1 fruit fly cellular context compared by ENCODE assay signal in the genomic region with DNA sequence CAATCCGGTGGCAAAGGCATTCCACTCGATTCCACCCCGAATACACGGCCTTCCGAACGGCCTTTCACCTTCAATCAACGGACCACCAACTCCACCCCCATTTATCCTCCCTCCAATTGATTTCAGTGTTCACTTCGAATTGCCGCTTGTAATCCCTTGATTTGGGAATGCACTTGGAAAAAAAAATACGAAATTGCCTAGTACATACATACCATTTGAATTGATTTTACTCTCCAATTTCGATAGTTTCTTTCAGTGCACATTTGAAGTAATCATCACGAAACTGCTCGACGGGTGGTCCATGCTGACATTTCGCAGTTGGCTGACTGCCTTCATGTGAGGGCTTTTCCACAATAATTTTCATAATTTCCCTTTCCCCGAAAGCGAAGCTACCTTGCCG.
TF ChIP-seq lines count a peak whose summit lies in the region.

No protein-coding gene starts in this region.

TF ChIP-seq in whole organism, embryonic, 481 proteins besides CTCF, POLR2A, EP300 and RAD21 (continued from another document):
- TF ChIP-seq CG3163 (GFP tag; optimal IDR thresholded peaks at IDR 0.05; lab: Kevin White, UChicago), result no peak
- TF ChIP-seq Dll (GFP tag; IDR thresholded peaks at IDR 0.05; lab: Robert Waterston, UW; ENCODE audit: partially characterized antibody), result no peak
- peak; percentile 65 for TF ChIP-seq nerfin-1 (tag; optimal IDR thresholded peaks at IDR 0.05; lab: Kevin White, UChicago)
- TF ChIP-seq Xrp1 (GFP tag; IDR thresholded peaks at IDR 0.05; lab: Robert Waterston, UW), result 0 out of 2 replicates have a peak, but pooled peaks have one; percentile 36
- no peak for TF ChIP-seq E2f1 (GFP tag; IDR thresholded peaks at IDR 0.05; lab: Robert Waterston, UW)
- peak; percentile 82 for TF ChIP-seq zf30C (GFP tag; optimal IDR thresholded peaks at IDR 0.05; lab: Kevin White, UChicago)
- TF ChIP-seq CG1603 (tag; optimal IDR thresholded peaks at IDR 0.05; lab: Kevin White, UChicago), result peak; percentile 48
- TF ChIP-seq CG15514 (GFP tag; optimal IDR thresholded peaks at IDR 0.05; lab: Kevin White, UChicago), result no peak
- no peak for TF ChIP-seq CG12155 (GFP tag; optimal IDR thresholded peaks at IDR 0.05; lab: Kevin White, UChicago)
- peak in 1 of 2 experiments; percentile 17 for TF ChIP-seq Hr51 (GFP tag; optimal IDR thresholded peaks at IDR 0.05; lab: Kevin White, UChicago)
- TF ChIP-seq prd (optimal IDR thresholded peaks at IDR 0.05; lab: Kevin White, UChicago), result no peak
- TF ChIP-seq prd (GFP tag; IDR thresholded peaks at IDR 0.05; lab: Robert Waterston, UW), result peak; percentile 35; the same call in 1 of the 3 replicates
- no peak for TF ChIP-seq sima (GFP tag; optimal IDR thresholded peaks at IDR 0.05; lab: Kevin White, UChicago)
- TF ChIP-seq esg (GFP tag; conservative IDR thresholded peaks at IDR 0.05; lab: Robert Waterston, UW), result no peak
- TF ChIP-seq pzg (GFP tag; optimal IDR thresholded peaks at IDR 0.05; lab: Kevin White, UChicago), result no peak
- no peak for TF ChIP-seq usp (GFP tag; optimal IDR thresholded peaks at IDR 0.05; lab: Kevin White, UChicago)
- TF ChIP-seq CG17912 (GFP tag; optimal IDR thresholded peaks at IDR 0.05; lab: Kevin White, UChicago), result no peak
- TF ChIP-seq CG14050 (GFP tag; IDR thresholded peaks at IDR 0.05; lab: Robert Waterston, UW), result no peak
- no peak for TF ChIP-seq repo (GFP tag; optimal IDR thresholded peaks at IDR 0.05; lab: Kevin White, UChicago)
- no peak for TF ChIP-seq Hr78 (GFP tag; optimal IDR thresholded peaks at IDR 0.05; lab: Kevin White, UChicago)
- no peak for TF ChIP-seq CG17829 (tag; optimal IDR thresholded peaks at IDR 0.05; lab: Kevin White, UChicago)
- peak; percentile 29 for TF ChIP-seq Ets65A (GFP tag; lab: Kevin White, UChicago)
- no peak for TF ChIP-seq z (GFP tag; IDR thresholded peaks at IDR 0.05; lab: Robert Waterston, UW)
- 0 out of 3 replicates have a peak, but pooled peaks have one; percentile 40 for TF ChIP-seq zfh1 (GFP tag; IDR thresholded peaks at IDR 0.05; lab: Robert Waterston, UW)
- no peak for TF ChIP-seq PHDP (tag; optimal IDR thresholded peaks at IDR 0.05; lab: Kevin White, UChicago)
- TF ChIP-seq al (GFP tag; IDR thresholded peaks at IDR 0.05; lab: Robert Waterston, UW), result no peak
- no peak for TF ChIP-seq CG4617 (GFP tag; optimal IDR thresholded peaks at IDR 0.05; lab: Kevin White, UChicago; ENCODE audit: borderline replicate concordance)
- peak; percentile 3 for TF ChIP-seq CG18262 (tag; optimal IDR thresholded peaks at IDR 0.05; lab: Kevin White, UChicago)
- 0 out of 2 replicates have a peak, but pooled peaks have one; percentile 14 for TF ChIP-seq CG4404 (GFP tag; IDR thresholded peaks at IDR 0.05; lab: Robert Waterston, UW)
- peak; percentile 9 for TF ChIP-seq CG14710 (tag; optimal IDR thresholded peaks at IDR 0.05; lab: Kevin White, UChicago)
- TF ChIP-seq Gsc (GFP tag; IDR thresholded peaks at IDR 0.05; lab: Robert Waterston, UW), result no peak
- no peak for TF ChIP-seq B-H1 (GFP tag; IDR thresholded peaks at IDR 0.05; lab: Robert Waterston, UW)
- TF ChIP-seq CG16815 (GFP tag; optimal IDR thresholded peaks at IDR 0.05; lab: Kevin White, UChicago), result no peak
- no peak for TF ChIP-seq NK7.1 (GFP tag; optimal IDR thresholded peaks at IDR 0.05; lab: Kevin White, UChicago)
- TF ChIP-seq Antp (GFP tag; optimal IDR thresholded peaks at IDR 0.05; lab: Kevin White, UChicago), result peak; percentile 21
- peak; percentile 3 for TF ChIP-seq bab2 (GFP tag; optimal IDR thresholded peaks at IDR 0.05; lab: Kevin White, UChicago)
- no peak for TF ChIP-seq zfh2 (GFP tag; optimal IDR thresholded peaks at IDR 0.05; lab: Kevin White, UChicago)
- no peak for TF ChIP-seq lbe (GFP tag; optimal IDR thresholded peaks at IDR 0.05; lab: Kevin White, UChicago)
- no peak for TF ChIP-seq MBD-R2 (GFP tag; IDR thresholded peaks at IDR 0.05; lab: Robert Waterston, UW)
- TF ChIP-seq tio (GFP tag; optimal IDR thresholded peaks at IDR 0.05; lab: Kevin White, UChicago), result no peak
- TF ChIP-seq mld (GFP tag; IDR thresholded peaks at IDR 0.05; lab: Robert Waterston, UW; ENCODE audit: partially characterized antibody), result no peak
- peak; percentile 70 for TF ChIP-seq pros (GFP tag; optimal IDR thresholded peaks at IDR 0.05; lab: Kevin White, UChicago)
- TF ChIP-seq CG13296 (GFP tag; optimal IDR thresholded peaks at IDR 0.05; lab: Kevin White, UChicago), result no peak
- TF ChIP-seq CG10462 (GFP tag; optimal IDR thresholded peaks at IDR 0.05; lab: Kevin White, UChicago), result no peak
- peak; percentile 25 for TF ChIP-seq kni (GFP tag; optimal IDR thresholded peaks at IDR 0.05; lab: Kevin White, UChicago)
- TF ChIP-seq CG8089 (GFP tag; optimal IDR thresholded peaks at IDR 0.05; lab: Kevin White, UChicago), result no peak
- TF ChIP-seq CG3847 (GFP tag; IDR thresholded peaks at IDR 0.05; lab: Robert Waterston, UW), result no peak
- TF ChIP-seq CG17385 (GFP tag; optimal IDR thresholded peaks at IDR 0.05; lab: Kevin White, UChicago), result no peak
- TF ChIP-seq Dbx (GFP tag; IDR thresholded peaks at IDR 0.05; lab: Robert Waterston, UW), result no peak
- no peak for TF ChIP-seq Tbp (GFP tag; optimal IDR thresholded peaks at IDR 0.05; lab: Kevin White, UChicago)
- no peak for TF ChIP-seq CG1233 (GFP tag; optimal IDR thresholded peaks at IDR 0.05; lab: Kevin White, UChicago)
- no peak for TF ChIP-seq sens-2 (GFP tag; IDR thresholded peaks at IDR 0.05; lab: Robert Waterston, UW)
- TF ChIP-seq pb (GFP tag; optimal IDR thresholded peaks at IDR 0.05; lab: Kevin White, UChicago), result no peak
- no peak for TF ChIP-seq CG30431 (GFP tag; optimal IDR thresholded peaks at IDR 0.05; lab: Kevin White, UChicago)
- TF ChIP-seq CG2120 (GFP tag; optimal IDR thresholded peaks at IDR 0.05; lab: Kevin White, UChicago), result no peak
- TF ChIP-seq cg (GFP tag; optimal IDR thresholded peaks at IDR 0.05; lab: Kevin White, UChicago), result no peak
- TF ChIP-seq CG2678 (tag; optimal IDR thresholded peaks at IDR 0.05; lab: Kevin White, UChicago), result peak; percentile 4
- no peak for TF ChIP-seq CG8281 (tag; optimal IDR thresholded peaks at IDR 0.05; lab: Kevin White, UChicago)
- no peak for TF ChIP-seq NFAT (GFP tag; IDR thresholded peaks at IDR 0.05; lab: Robert Waterston, UW)
- TF ChIP-seq Spps (tag; optimal IDR thresholded peaks at IDR 0.05; lab: Kevin White, UChicago), result no peak
- no peak for TF ChIP-seq zen (tag; optimal IDR thresholded peaks at IDR 0.05; lab: Kevin White, UChicago)
- TF ChIP-seq Gug (GFP tag; IDR thresholded peaks at IDR 0.05; lab: Robert Waterston, UW), result no peak
- peak; percentile 26 for TF ChIP-seq unpg (GFP tag; optimal IDR thresholded peaks at IDR 0.05; lab: Kevin White, UChicago)
- TF ChIP-seq CG11093 (GFP tag; IDR thresholded peaks at IDR 0.05; lab: Robert Waterston, UW), result no peak
- TF ChIP-seq dmrt11E (tag; optimal IDR thresholded peaks at IDR 0.05; lab: Kevin White, UChicago), result peak; percentile 38
- TF ChIP-seq Dref (GFP tag; IDR thresholded peaks at IDR 0.05; lab: Robert Waterston, UW), result no peak
- TF ChIP-seq CG3065 (GFP tag; optimal IDR thresholded peaks at IDR 0.05; lab: Kevin White, UChicago), result no peak
- no peak for TF ChIP-seq h (optimal IDR thresholded peaks at IDR 0.05; lab: Kevin White, UChicago)
- peak; percentile 1 for TF ChIP-seq Sox102F (GFP tag; optimal IDR thresholded peaks at IDR 0.05; lab: Kevin White, UChicago)
- no peak for TF ChIP-seq chif (GFP tag; optimal IDR thresholded peaks at IDR 0.05; lab: Kevin White, UChicago)
- TF ChIP-seq CG3838 (GFP tag; optimal IDR thresholded peaks at IDR 0.05; lab: Kevin White, UChicago), result no peak
- TF ChIP-seq CG7928 (GFP tag; optimal IDR thresholded peaks at IDR 0.05; lab: Kevin White, UChicago), result no peak
- TF ChIP-seq CG4282 (GFP tag; optimal IDR thresholded peaks at IDR 0.05; lab: Kevin White, UChicago), result no peak
- TF ChIP-seq row (GFP tag; IDR thresholded peaks at IDR 0.05; lab: Robert Waterston, UW), result peak; percentile 52; the same call in 2 of the 3 replicates
- TF ChIP-seq Chrac-16 (GFP tag; optimal IDR thresholded peaks at IDR 0.05; lab: Kevin White, UChicago), result peak; percentile 3
- 0 out of 2 replicates have a peak, but pooled peaks have one; percentile 9 for TF ChIP-seq CG17328 (GFP tag; IDR thresholded peaks at IDR 0.05; lab: Robert Waterston, UW)
- TF ChIP-seq CG14667 (GFP tag; IDR thresholded peaks at IDR 0.05; lab: Robert Waterston, UW), result no peak
- TF ChIP-seq Hmx (GFP tag; optimal IDR thresholded peaks at IDR 0.05; lab: Kevin White, UChicago), result no peak
- no peak for TF ChIP-seq peb (GFP tag; IDR thresholded peaks at IDR 0.05; lab: Robert Waterston, UW)
- no peak for TF ChIP-seq CG7786 (GFP tag; optimal IDR thresholded peaks at IDR 0.05; lab: Kevin White, UChicago)
- TF ChIP-seq CG6765 (GFP tag; optimal IDR thresholded peaks at IDR 0.05; lab: Kevin White, UChicago), result no peak
- TF ChIP-seq CG6683 (GFP tag; optimal IDR thresholded peaks at IDR 0.05; lab: Kevin White, UChicago), result no peak
- peak; percentile 41 for TF ChIP-seq sens (GFP tag; lab: Kevin White, UChicago)
- no peak for TF ChIP-seq slbo (GFP tag; IDR thresholded peaks at IDR 0.05; lab: Robert Waterston, UW)
- TF ChIP-seq ac (GFP tag; optimal IDR thresholded peaks at IDR 0.05; lab: Kevin White, UChicago), result no peak
- TF ChIP-seq sob (GFP tag; IDR thresholded peaks at IDR 0.05; lab: Robert Waterston, UW), result no peak
- TF ChIP-seq Ptx1 (GFP tag; IDR thresholded peaks at IDR 0.05; lab: Robert Waterston, UW), result no peak
